Worm (Caenorhabditis elegans): Measurements from ENCODE around the gene glb-28.

The glb-28 gene

DNA sequence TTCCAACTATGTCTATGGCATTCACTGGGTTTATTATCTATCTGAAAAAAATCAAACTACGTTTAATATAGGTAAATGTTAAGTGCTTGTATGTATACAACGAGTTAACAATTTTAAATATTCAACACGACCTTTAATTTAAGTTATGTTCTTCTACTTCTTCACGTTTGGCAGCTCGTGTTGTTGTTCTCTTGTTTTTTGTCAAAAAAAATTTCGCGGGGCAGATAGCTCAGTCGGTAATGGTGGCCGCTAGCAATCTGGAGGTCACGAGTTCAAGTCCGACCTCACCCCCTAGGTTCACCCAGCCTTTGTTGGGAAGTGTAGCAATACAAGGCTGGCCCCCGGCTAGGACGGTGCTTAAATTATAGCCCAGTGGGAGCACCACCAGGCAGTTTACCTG lies 35.8 kb upstream of the glb-28 start (continued):
- TF ChIP-seq zfh-2 (GFP tag; conservative IDR thresholded peaks at IDR 0.05) (0 out of 2 replicates have a peak, but pooled peaks have one; percentile 35), snpc-4 (GFP tag; optimal IDR thresholded peaks at IDR 0.05) (no peak), snpc-4 (tag; optimal IDR thresholded peaks at IDR 0.05) (no peak), cebp-1 (GFP tag; IDR thresholded peaks at IDR 0.05) (no peak), cebp-1 (tag; optimal IDR thresholded peaks at IDR 0.05) (no peak), rpc-1 (optimal IDR thresholded peaks at IDR 0.05) (peak; percentile 22), rpc-1 (tag; optimal IDR thresholded peaks at IDR 0.05) (peak; percentile 61), ztf-22 (GFP tag; optimal IDR thresholded peaks at IDR 0.05) (no peak), chd-7 (tag; optimal IDR thresholded peaks at IDR 0.05) (no peak)

DNA sequence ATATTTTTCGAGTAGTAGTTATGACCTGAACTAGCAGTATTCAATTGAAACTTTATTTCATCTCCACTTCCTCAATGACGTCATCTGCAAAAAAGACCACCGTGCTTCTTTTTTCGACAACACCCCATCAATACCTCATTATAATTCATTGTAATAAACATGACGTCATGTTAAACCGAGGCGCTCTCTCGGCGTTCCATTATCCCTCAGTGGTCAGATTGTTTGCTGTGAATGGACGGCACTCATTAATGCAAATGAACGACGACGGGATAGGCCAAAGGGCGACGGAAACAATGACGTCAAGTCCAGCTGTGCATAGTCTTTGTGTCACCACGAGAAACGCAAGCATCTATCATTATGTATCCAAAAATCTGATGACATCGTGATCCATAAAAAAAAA lies 30.6 kb upstream of the glb-28 start:
- TF ChIP-seq aptf-2 (GFP tag; conservative IDR thresholded peaks at IDR 0.05), result no peak
- TF ChIP-seq mel-28 (tag; optimal IDR thresholded peaks at IDR 0.05; ENCODE audit: borderline replicate concordance), result no peak
- peak; percentile 79 for TF ChIP-seq atf-7 (tag; optimal IDR thresholded peaks at IDR 0.05)
- TF ChIP-seq C06A6.2 (GFP tag; conservative IDR thresholded peaks at IDR 0.05), result no peak

DNA sequence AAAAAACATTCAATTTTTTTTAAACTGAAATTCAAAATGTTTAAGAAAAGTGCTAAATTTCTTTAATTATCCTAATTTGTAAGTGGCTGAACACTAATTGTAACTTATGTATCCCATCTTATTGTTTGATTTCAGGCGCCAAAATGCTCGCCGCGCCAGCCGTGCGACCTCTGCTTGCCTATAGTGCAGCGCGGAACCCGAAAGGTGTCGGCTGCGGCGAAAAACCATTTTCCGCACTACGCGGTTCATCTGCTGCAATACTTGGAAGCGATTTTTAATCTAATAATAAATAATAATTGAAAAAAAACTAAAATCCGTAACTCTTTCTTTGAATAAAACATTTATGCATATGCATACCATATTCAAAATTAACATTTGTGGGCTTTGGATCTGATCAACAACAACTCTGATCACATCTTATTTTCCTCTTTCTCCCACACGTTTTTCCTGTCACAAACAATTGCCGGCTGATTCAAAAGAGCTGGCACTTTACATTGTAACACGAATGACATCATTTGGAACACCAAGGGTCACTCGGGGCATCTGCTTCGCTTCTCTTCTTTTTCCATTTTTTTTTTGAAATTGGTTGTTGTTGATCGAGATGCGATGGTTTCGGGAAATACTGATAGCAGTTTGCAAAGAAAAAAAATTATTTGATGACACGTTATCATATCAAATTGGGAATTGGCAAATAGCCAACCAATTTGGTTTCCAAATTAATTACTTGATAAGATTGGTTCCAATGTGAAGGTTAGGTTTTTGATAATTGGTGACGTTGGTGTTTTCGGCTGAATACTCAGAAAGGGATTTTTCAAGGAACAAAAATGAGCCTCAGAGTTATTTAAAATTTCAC lies 28.5 kb upstream of the glb-28 start:
- TF ChIP-seq rpc-1 (optimal IDR thresholded peaks at IDR 0.05), result no peak
- no peak for TF ChIP-seq rpc-1 (tag; optimal IDR thresholded peaks at IDR 0.05)
- peak; percentile 89 for TF ChIP-seq hmg-1.2 (GFP tag; IDR thresholded peaks at IDR 0.05)
- TF ChIP-seq nhr-90 (tag; optimal IDR thresholded peaks at IDR 0.05), result no peak
- TF ChIP-seq nfya-1 (tag; optimal IDR thresholded peaks at IDR 0.05; ENCODE audit: borderline replicate concordance, insufficient read depth), result no peak
- no peak for TF ChIP-seq hlh-26 (GFP tag; conservative IDR thresholded peaks at IDR 0.05)
- TF ChIP-seq lin-40 (tag; optimal IDR thresholded peaks at IDR 0.05), result peak; percentile 33
- TF ChIP-seq ztf-25 (GFP tag; IDR thresholded peaks at IDR 0.05), result no peak
- TF ChIP-seq ztf-18 (tag; optimal IDR thresholded peaks at IDR 0.05), result no peak
- no peak for TF ChIP-seq F55B11.4 (tag; optimal IDR thresholded peaks at IDR 0.05; ENCODE audit: borderline replicate concordance, insufficient read depth)
- no peak for TF ChIP-seq gei-17 (GFP tag; optimal IDR thresholded peaks at IDR 0.05)
- peak; percentile 31 for TF ChIP-seq K12H6.12 (tag; optimal IDR thresholded peaks at IDR 0.05)
- TF ChIP-seq ztf-6 (GFP tag; IDR thresholded peaks at IDR 0.05), result no peak
- TF ChIP-seq somi-1 (GFP tag; optimal IDR thresholded peaks at IDR 0.05), result peak; percentile 72
- peak; percentile 51 for TF ChIP-seq nhr-80 (tag; optimal IDR thresholded peaks at IDR 0.05)
- no peak for TF ChIP-seq rec-8 (tag; optimal IDR thresholded peaks at IDR 0.05)
- no peak for TF ChIP-seq Y53G8AR.9 (GFP tag; conservative IDR thresholded peaks at IDR 0.05)
- no peak for TF ChIP-seq attf-6 (GFP tag; IDR thresholded peaks at IDR 0.05)
- TF ChIP-seq let-607 (tag; optimal IDR thresholded peaks at IDR 0.05), result no peak
- no peak for TF ChIP-seq mel-28 (tag; optimal IDR thresholded peaks at IDR 0.05; ENCODE audit: borderline replicate concordance)
- no peak for TF ChIP-seq fkh-3 (tag; optimal IDR thresholded peaks at IDR 0.05)
- TF ChIP-seq T07F8.4 (tag; optimal IDR thresholded peaks at IDR 0.05), result no peak
- no peak for TF ChIP-seq lin-54 (GFP tag; optimal IDR thresholded peaks at IDR 0.05)
- TF ChIP-seq lsy-27 (tag; optimal IDR thresholded peaks at IDR 0.05; ENCODE audit: borderline replicate concordance, insufficient read depth), result no peak
- no peak for TF ChIP-seq F57A8.1 (GFP tag; optimal IDR thresholded peaks at IDR 0.05)
- no peak for TF ChIP-seq nhr-120 (GFP tag; IDR thresholded peaks at IDR 0.05)
- TF ChIP-seq tlf-1 (GFP tag; optimal IDR thresholded peaks at IDR 0.05), result no peak
- TF ChIP-seq egl-18 (GFP tag; IDR thresholded peaks at IDR 0.05), result no peak
- TF ChIP-seq mxl-1 (tag; optimal IDR thresholded peaks at IDR 0.05), result no peak
- no peak for TF ChIP-seq ztf-3 (GFP tag; optimal IDR thresholded peaks at IDR 0.05)
- TF ChIP-seq dpl-1 (GFP tag; optimal IDR thresholded peaks at IDR 0.05), result no peak
- TF ChIP-seq hlh-12 (tag; optimal IDR thresholded peaks at IDR 0.05), result no peak
- peak; percentile 81 for TF ChIP-seq snpc-4 (GFP tag; optimal IDR thresholded peaks at IDR 0.05)
- peak; percentile 85 to 97 (median 94) for TF ChIP-seq snpc-4 (tag; optimal IDR thresholded peaks at IDR 0.05)
- TF ChIP-seq F23B12.7 (tag; optimal IDR thresholded peaks at IDR 0.05; ENCODE audit: insufficient read depth), result no peak

Data from whole organism, young adult.